Fruit fly (Drosophila melanogaster) whole organism, embryonic: ENCODE results near the gene sdk.
A peak's percentile ranks its signal among the peaks of the same experiment; 100 is the strongest.

Source experiments
- Ada2b ChIP-seq: fragments of 200-800 bp; sonication (Bioruptor generic); IDR thresholded peaks from 2 replicates; pipeline ENCODE4 v1.3.6; 2022; ENCODE audit warnings: missing biosample characterization, missing genetic modification characterization
- Adf1 ChIP-seq: fragments of 200-800 bp; sonication (Bioruptor generic); IDR thresholded peaks from 2 replicates; pipeline ENCODE4 v1.3.6; 2022; ENCODE audit warnings: missing biosample characterization, missing genetic modification characterization
- Asciz ChIP-seq: fragments of 200-800 bp; sonication (Bioruptor generic); optimal IDR thresholded peaks from 2 replicates; lab custom pipeline; 2017; ENCODE audit warnings: missing biosample characterization, mild to moderate bottlenecking, missing genetic modification characterization, missing genetic modification reagents
- Atf3 ChIP-seq: fragments of 200-800 bp; sonication (Bioruptor generic); optimal IDR thresholded peaks from 3 replicates; lab custom pipeline; 2016; ENCODE audit warnings: missing biosample characterization, missing genetic modification characterization
- Awh ChIP-seq: fragments of 200-800 bp; sonication (Bioruptor generic); IDR thresholded peaks from 2 replicates; pipeline ENCODE4, ENCODE4 v1.3.6; 2022; ENCODE audit warnings: missing biosample characterization, missing genetic modification characterization
- Blimp-1 ChIP-seq: fragments of 200-800 bp; sonication (Bioruptor generic); optimal IDR thresholded peaks from 3 replicates; lab custom pipeline; 2018; ENCODE audit warnings: missing biosample characterization, missing genetic modification characterization, mild to moderate bottlenecking, moderate library complexity, missing genetic modification reagents
- CG10267 ChIP-seq: fragments of 200-800 bp; sonication (Bioruptor generic); optimal IDR thresholded peaks from 2 replicates; lab custom pipeline; 2018; ENCODE audit warnings: missing biosample characterization, mild to moderate bottlenecking, missing genetic modification characterization, moderate library complexity
- CG11456 ChIP-seq: fragments of 200-800 bp; sonication (Bioruptor generic); IDR thresholded peaks from 3 replicates; pipeline ENCODE4 v1.3.6; 2022; ENCODE audit warnings: missing biosample characterization, missing genetic modification characterization
- CG13296 ChIP-seq: fragments of 200-800 bp; sonication (Bioruptor generic); optimal IDR thresholded peaks from 3 replicates; lab custom pipeline; 2018; ENCODE audit warnings: missing biosample characterization, mild to moderate bottlenecking, missing genetic modification characterization
- CG13624 ChIP-seq: fragments of 200-800 bp; sonication (Bioruptor generic); optimal IDR thresholded peaks from 2 replicates; lab custom pipeline; 2016; ENCODE audit warnings: missing biosample characterization, missing genetic modification characterization
- CG14965 ChIP-seq: fragments of 200-800 bp; sonication (Bioruptor generic); optimal IDR thresholded peaks from 2 replicates; lab custom pipeline; 2016; ENCODE audit warnings: missing biosample characterization, missing genetic modification characterization, borderline replicate concordance
- CG18619 ChIP-seq: fragments of 200-800 bp; sonication (Bioruptor generic); optimal IDR thresholded peaks from 3 replicates; lab custom pipeline; 2017; ENCODE audit warnings: missing biosample characterization, mild to moderate bottlenecking, missing genetic modification characterization
- CG2889 ChIP-seq: fragments of 200-800 bp; sonication (Bioruptor generic); IDR thresholded peaks from 3 replicates; pipeline ENCODE4 v1.3.6; 2022; ENCODE audit warnings: missing biosample characterization, missing genetic modification characterization
- CG32772 ChIP-seq: fragments of 200-800 bp; sonication (Bioruptor generic); IDR thresholded peaks from 2 replicates; pipeline ENCODE4 v1.3.6; 2022; ENCODE audit warnings: missing biosample characterization, missing genetic modification characterization
- CG3281 ChIP-seq: fragments of 200-800 bp; sonication (Bioruptor generic); optimal IDR thresholded peaks from 3 replicates; lab custom pipeline; 2017; ENCODE audit warnings: missing biosample characterization, mild to moderate bottlenecking, missing genetic modification characterization
- CG4424 ChIP-seq: fragments of 200-800 bp; sonication (Bioruptor generic); optimal IDR thresholded peaks from 3 replicates; lab custom pipeline; 2016; ENCODE audit warnings: missing biosample characterization, missing genetic modification characterization
- CG7786 ChIP-seq: fragments of 200-800 bp; sonication (Bioruptor generic); optimal IDR thresholded peaks from 2 replicates; lab custom pipeline; 2016; ENCODE audit warnings: missing biosample characterization, missing genetic modification characterization
- CG8765 ChIP-seq: fragments of 200-800 bp; sonication (Bioruptor generic); IDR thresholded peaks from 2 replicates; pipeline ENCODE4 v1.3.6; 2022; ENCODE audit warnings: missing biosample characterization, missing genetic modification characterization
- CG9437 ChIP-seq: fragments of 200-800 bp; sonication (Bioruptor generic); optimal IDR thresholded peaks from 2 replicates; lab custom pipeline; 2018; ENCODE audit warnings: missing biosample characterization, mild to moderate bottlenecking, missing genetic modification characterization
- Camta ChIP-seq: fragments of 200-800 bp; sonication (Bioruptor generic); optimal IDR thresholded peaks from 2 replicates; lab custom pipeline; 2016; ENCODE audit warnings: missing biosample characterization, missing genetic modification characterization
- Dad ChIP-seq: fragments of 200-800 bp; sonication (Bioruptor generic); optimal IDR thresholded peaks from 3 replicates; lab custom pipeline; 2016; ENCODE audit warnings: missing biosample characterization, missing genetic modification characterization
- Dbx ChIP-seq: fragments of 200-800 bp; sonication (Bioruptor generic); IDR thresholded peaks from 3 replicates; pipeline ENCODE4 v1.3.6; 2022; ENCODE audit warnings: missing biosample characterization, missing genetic modification characterization
- Dip2 ChIP-seq: fragments of 200-800 bp; sonication (Bioruptor generic); IDR thresholded peaks from 2 replicates; pipeline ENCODE4 v1.3.6; 2022; ENCODE audit warnings: missing biosample characterization, missing genetic modification characterization
- Doc2 ChIP-seq: fragments of 200-800 bp; sonication (Bioruptor generic); IDR thresholded peaks from 2 replicates; pipeline ENCODE4 v1.3.6; 2022; ENCODE audit warnings: missing biosample characterization, missing genetic modification characterization
- Ets65A ChIP-seq: fragments of 200-800 bp; sonication (Bioruptor generic); peaks from one replicate; lab custom pipeline; 2016; ENCODE audit warnings: missing biosample characterization, missing genetic modification characterization
- Fer2 ChIP-seq: fragments of 200-800 bp; sonication (Bioruptor generic); optimal IDR thresholded peaks from 2 replicates; lab custom pipeline; 2018; ENCODE audit warnings: missing biosample characterization, mild to moderate bottlenecking, missing genetic modification characterization, moderate library complexity
- Gsc ChIP-seq: fragments of 200-800 bp; sonication (Bioruptor generic); IDR thresholded peaks from 2 replicates; pipeline ENCODE4 v1.3.6; 2022; ENCODE audit warnings: missing biosample characterization, missing genetic modification characterization
- H15 ChIP-seq: fragments of 200-800 bp; sonication (Bioruptor generic); IDR thresholded peaks from 3 replicates; pipeline ENCODE4 v1.3.6; 2022; ENCODE audit warnings: missing biosample characterization, missing genetic modification characterization
- Hr39 ChIP-seq: fragments of >200 bp; optimal IDR thresholded peaks from 2 replicates; lab custom pipeline; 2017
- Hr78 ChIP-seq, 2 experiments: fragments of 200-800 bp in 1 of 2; fragments of >200 bp in 1 of 2; sonication (Bioruptor generic) in 1 of 2; optimal IDR thresholded peaks; 2 replicates each; lab custom pipeline; 2017 to 2019; ENCODE audit warnings: missing biosample characterization in 2 of 2, missing genetic modification characterization in 2 of 2, mild to moderate bottlenecking in 1 of 2, moderate library complexity in 1 of 2
- Meics ChIP-seq: fragments of 200-800 bp; sonication (Bioruptor generic); optimal IDR thresholded peaks from 2 replicates; lab custom pipeline; 2017; ENCODE audit warnings: missing biosample characterization, mild to moderate bottlenecking, missing genetic modification characterization
- NK7.1 ChIP-seq: fragments of 200-800 bp; sonication (Bioruptor generic); optimal IDR thresholded peaks from 3 replicates; lab custom pipeline; 2016; ENCODE audit warnings: missing biosample characterization, missing genetic modification characterization
- Ravus ChIP-seq: fragments of 200-800 bp; sonication (Bioruptor generic); IDR thresholded peaks from 2 replicates; pipeline ENCODE4 v1.3.6; 2022; ENCODE audit warnings: missing biosample characterization, missing genetic modification characterization
- Xrp1 ChIP-seq: fragments of 200-800 bp; sonication (Bioruptor generic); IDR thresholded peaks from 2 replicates; pipeline ENCODE4 v1.3.6; 2022; ENCODE audit warnings: missing biosample characterization, missing genetic modification characterization
- ara ChIP-seq: fragments of 200-800 bp; sonication (Bioruptor generic); IDR thresholded peaks from 2 replicates; pipeline ENCODE4 v1.3.6; 2022; ENCODE audit warnings: missing biosample characterization, missing genetic modification characterization
- az2 ChIP-seq: fragments of 200-800 bp; sonication (Bioruptor generic); optimal IDR thresholded peaks from 3 replicates; lab custom pipeline; 2016; ENCODE audit warnings: missing biosample characterization, missing genetic modification characterization
- btn ChIP-seq: fragments of 200-800 bp; sonication (Bioruptor generic); optimal IDR thresholded peaks from 2 replicates; lab custom pipeline; 2016; ENCODE audit warnings: missing biosample characterization, missing genetic modification characterization
- cato ChIP-seq: fragments of 200-800 bp; sonication (Bioruptor generic); optimal IDR thresholded peaks from 2 replicates; lab custom pipeline; 2016; ENCODE audit warnings: missing biosample characterization, missing genetic modification characterization, borderline replicate concordance
- chif ChIP-seq, 2 experiments: fragments of 200-800 bp; sonication (Bioruptor generic); optimal IDR thresholded peaks; 3 replicates each; lab custom pipeline; 2016; ENCODE audit warnings: missing biosample characterization in 2 of 2, missing genetic modification characterization in 2 of 2
- eve ChIP-seq, 2 experiments: fragments of >200 bp; optimal IDR thresholded peaks; 2 replicates each; lab custom pipeline; 2017; ENCODE audit warnings: missing biosample characterization in 2 of 2, missing genetic modification characterization in 2 of 2
- fd96Cb ChIP-seq: fragments of 200-800 bp; sonication (Bioruptor generic); optimal IDR thresholded peaks from 2 replicates; lab custom pipeline; 2018; ENCODE audit warnings: missing biosample characterization, mild to moderate bottlenecking, missing genetic modification characterization, moderate library complexity
- grau ChIP-seq: fragments of 200-800 bp; optimal IDR thresholded peaks from 3 replicates; lab custom pipeline; 2019; ENCODE audit warnings: missing biosample characterization, mild to moderate bottlenecking, missing genetic modification characterization, moderate library complexity
- mld ChIP-seq: fragments of 200-800 bp; sonication (Bioruptor generic); IDR thresholded peaks from 3 replicates; pipeline ENCODE4 v1.3.6; 2022; ENCODE audit warnings: missing biosample characterization, missing genetic modification characterization; ENCODE audit not compliant: partially characterized antibody
- nau ChIP-seq: fragments of 200-800 bp; sonication (Bioruptor generic); optimal IDR thresholded peaks from 3 replicates; lab custom pipeline; 2017; ENCODE audit warnings: missing biosample characterization, mild to moderate bottlenecking, missing genetic modification characterization, missing genetic modification reagents
- phol ChIP-seq: fragments of 200-800 bp; sonication (Bioruptor generic); optimal IDR thresholded peaks from 3 replicates; lab custom pipeline; 2018; ENCODE audit warnings: missing biosample characterization, mild to moderate bottlenecking, missing genetic modification characterization, moderate library complexity
- repo ChIP-seq: fragments of 200-800 bp; sonication (Bioruptor generic); optimal IDR thresholded peaks from 2 replicates; lab custom pipeline; 2016; ENCODE audit warnings: missing biosample characterization, missing genetic modification characterization
- rib ChIP-seq: fragments of 200-800 bp; sonication (Bioruptor generic); IDR thresholded peaks from 2 replicates; pipeline ENCODE4 v1.3.6; 2022; ENCODE audit warnings: missing biosample characterization, missing genetic modification characterization
- sens-2 ChIP-seq: fragments of 200-800 bp; sonication (Bioruptor generic); IDR thresholded peaks from 2 replicates; pipeline ENCODE4 v1.3.6; 2022; ENCODE audit warnings: missing biosample characterization, missing genetic modification characterization
- sna ChIP-seq: fragments of 200-800 bp; sonication (Bioruptor generic); IDR thresholded peaks from 2 replicates; pipeline ENCODE4 v1.3.6; 2022; ENCODE audit warnings: missing biosample characterization, missing genetic modification characterization; ENCODE audit not compliant: partially characterized antibody
- so ChIP-seq: fragments of 200-800 bp; sonication (Bioruptor generic); IDR thresholded peaks from 3 replicates; pipeline ENCODE4 v1.3.6; 2022; ENCODE audit warnings: missing biosample characterization, missing genetic modification characterization
- ssp ChIP-seq: fragments of 200-800 bp; sonication (Bioruptor generic); IDR thresholded peaks from 2 replicates; pipeline ENCODE4 v1.3.6; 2022; ENCODE audit warnings: missing biosample characterization, missing genetic modification characterization
- tin ChIP-seq: fragments of 200-800 bp; sonication (Bioruptor generic); optimal IDR thresholded peaks from 3 replicates; lab custom pipeline; 2016; ENCODE audit warnings: missing biosample characterization, missing genetic modification characterization
- tio ChIP-seq: fragments of 200-800 bp; sonication (Bioruptor generic); optimal IDR thresholded peaks from 2 replicates; lab custom pipeline; 2017; ENCODE audit warnings: missing biosample characterization, missing genetic modification characterization, inconsistent platforms

Gene sdk

DNA sequence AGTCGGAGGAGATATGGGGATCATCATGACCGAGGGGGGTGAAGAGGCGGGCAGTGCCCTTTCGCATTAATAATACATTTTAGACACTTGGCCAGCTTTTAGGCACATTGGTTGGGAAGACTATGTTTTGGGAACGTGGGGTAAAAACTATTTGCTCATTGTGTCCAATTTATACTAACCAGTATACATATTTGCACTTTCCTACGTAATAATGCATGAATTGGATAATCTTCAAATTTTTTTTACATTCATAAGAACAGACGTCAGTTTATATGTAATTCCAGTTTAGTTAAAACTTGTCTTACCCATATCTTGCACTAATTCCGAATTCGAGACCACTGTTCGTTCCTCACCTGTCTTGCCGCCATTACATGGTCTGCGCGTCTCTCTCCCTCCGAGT lies 92.7 kb downstream of the sdk start (continued):
- TF ChIP-seq cato (GFP tag; lab: Kevin White, UChicago): no peak
- TF ChIP-seq NK7.1 (GFP tag; lab: Kevin White, UChicago): no peak
- no peak for TF ChIP-seq Meics (GFP tag; lab: Kevin White, UChicago)
- no peak for TF ChIP-seq CG32772 (GFP tag; lab: Robert Waterston, UW)
- peak; percentile 18 for TF ChIP-seq CG4424 (GFP tag; lab: Kevin White, UChicago)
- no peak for TF ChIP-seq CG9437 (GFP tag; lab: Kevin White, UChicago)
- TF ChIP-seq Dad (GFP tag; lab: Kevin White, UChicago): no peak
- TF ChIP-seq Ravus (GFP tag; lab: Robert Waterston, UW): no peak
- no peak for TF ChIP-seq sens-2
- TF ChIP-seq Xrp1 (GFP tag; lab: Robert Waterston, UW): peak; percentile 61
- no peak for TF ChIP-seq CG10267 (tag; lab: Kevin White, UChicago)
- TF ChIP-seq btn (GFP tag; lab: Kevin White, UChicago): no peak
- TF ChIP-seq chif (GFP tag; optimal IDR thresholded peaks at IDR 0.05; lab: Kevin White, UChicago): no peak
- 0 out of 2 replicates have a peak, but pooled peaks have one; percentile 18 for TF ChIP-seq Ada2b (GFP tag; lab: Robert Waterston, UW)
- no peak for TF ChIP-seq CG18619 (GFP tag; lab: Kevin White, UChicago)
- TF ChIP-seq repo (GFP tag; lab: Kevin White, UChicago): no peak
- 0 out of 3 replicates have a peak, but pooled peaks have one; percentile 40 for TF ChIP-seq so (GFP tag; lab: Robert Waterston, UW)
- no peak for TF ChIP-seq Hr39
- TF ChIP-seq Asciz: no peak
- no peak for TF ChIP-seq Dbx
- no peak for TF ChIP-seq CG3281
- TF ChIP-seq ara: peak; percentile 34; the same call in 1 of the 2 replicates
- peak; percentile 28 for TF ChIP-seq Blimp-1 (GFP tag; lab: Kevin White, UChicago)
- no peak for TF ChIP-seq Atf3 (GFP tag; lab: Kevin White, UChicago)
- TF ChIP-seq CG13624 (GFP tag; lab: Kevin White, UChicago): no peak
- no peak for TF ChIP-seq Fer2 (tag; lab: Kevin White, UChicago)
- TF ChIP-seq sna (GFP tag; lab: Robert Waterston, UW): no peak
- no peak for TF ChIP-seq az2
- TF ChIP-seq eve (GFP tag; optimal IDR thresholded peaks at IDR 0.05; lab: Kevin White, UChicago): no peak
- peak; percentile 33 for TF ChIP-seq grau
- no peak for TF ChIP-seq CG8765 (GFP tag; lab: Robert Waterston, UW)
- no peak for TF ChIP-seq CG14965
- TF ChIP-seq Hr78 (GFP tag; optimal IDR thresholded peaks at IDR 0.05; lab: Kevin White, UChicago): no peak
- TF ChIP-seq Awh (GFP tag; lab: Robert Waterston, UW): no peak
- TF ChIP-seq phol (tag; lab: Kevin White, UChicago): peak; percentile 39
- TF ChIP-seq mld: no peak
- no peak for TF ChIP-seq CG11456 (GFP tag; lab: Robert Waterston, UW)
- no peak for TF ChIP-seq Ets65A
- TF ChIP-seq Doc2 (GFP tag; lab: Robert Waterston, UW): no peak
- no peak for TF ChIP-seq rib (GFP tag; lab: Robert Waterston, UW)
- TF ChIP-seq Gsc (GFP tag; lab: Robert Waterston, UW): no peak
- TF ChIP-seq Adf1 (GFP tag; lab: Robert Waterston, UW): no peak
- TF ChIP-seq CG13296 (GFP tag; lab: Kevin White, UChicago): no peak
- TF ChIP-seq CG7786 (GFP tag; lab: Kevin White, UChicago): no peak
- no peak for TF ChIP-seq H15 (GFP tag; lab: Robert Waterston, UW)
- no peak for TF ChIP-seq CG2889 (GFP tag; lab: Robert Waterston, UW)
- no peak for TF ChIP-seq tin
- TF ChIP-seq Dip2 (GFP tag; lab: Robert Waterston, UW): no peak
- TF ChIP-seq fd96Cb (tag; lab: Kevin White, UChicago): peak; percentile 32
- no peak for TF ChIP-seq ssp (GFP tag; lab: Robert Waterston, UW)
- TF ChIP-seq nau (GFP tag; lab: Kevin White, UChicago): no peak
- TF ChIP-seq tio: no peak
- TF ChIP-seq Camta (GFP tag; lab: Kevin White, UChicago): no peak
